Fruit fly (Drosophila melanogaster): ENCODE data around the gene CG8065.

DNA sequence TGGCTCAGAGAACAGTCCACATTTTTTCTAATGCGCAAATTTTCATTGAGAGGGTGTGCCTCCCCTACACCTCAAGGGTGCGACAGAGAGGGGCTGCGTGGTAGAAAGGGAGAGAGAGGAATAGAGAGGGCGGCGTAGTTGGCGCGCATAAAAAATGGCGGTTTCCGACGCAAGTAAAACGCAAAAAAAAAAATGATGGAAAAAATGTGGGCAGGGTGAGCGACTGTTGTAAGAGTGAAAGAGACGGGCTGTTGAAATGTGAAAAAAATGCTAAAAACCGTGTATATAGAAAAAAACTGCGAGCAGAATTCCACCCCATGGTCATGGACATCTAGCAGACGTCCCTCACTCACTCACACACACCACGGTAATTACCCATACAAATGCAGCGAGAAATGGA is 10.6 kb downstream of the CG8065 start:
- TF ChIP-seq CG8478 (optimal IDR thresholded peaks at IDR 0.05) (no peak), CTCF (optimal IDR thresholded peaks at IDR 0.05) (no peak)
